Worm (Caenorhabditis elegans) whole organism, late embryonic: ENCODE data around the gene srh-139.

Source experiments
- C38D4.7 ChIP-seq: fragments of 200-800 bp; sonication (Bioruptor generic); optimal IDR thresholded peaks from 2 replicates; lab custom pipeline; 2018; ENCODE audit warnings: mild to moderate bottlenecking, missing genetic modification characterization, moderate library complexity, missing compliant biosample characterization
- Y22D7AL.16 ChIP-seq: sonication (generic microtip); optimal IDR thresholded peaks from 2 replicates; lab custom pipeline; 2016; ENCODE audit warnings: missing genetic modification characterization, missing compliant biosample characterization
- ahr-1 ChIP-seq: sonication (generic microtip); optimal IDR thresholded peaks from 2 replicates; lab custom pipeline; 2016; ENCODE audit warnings: missing genetic modification characterization, missing compliant biosample characterization
- ama-1 ChIP-seq: fragments of 150-350 bp; optimal IDR thresholded peaks from 2 replicates; lab custom pipeline; 2014
- ceh-14 ChIP-seq: sonication (generic microtip); optimal IDR thresholded peaks from 2 replicates; lab custom pipeline; 2016; ENCODE audit warnings: missing genotype, missing genetic modification characterization, missing compliant biosample characterization
- ceh-18 ChIP-seq: sonication (generic microtip); optimal IDR thresholded peaks from 2 replicates; lab custom pipeline; 2016; ENCODE audit warnings: missing genetic modification characterization, missing compliant biosample characterization
- ceh-6 ChIP-seq: fragments of 200-800 bp; sonication (Bioruptor generic); optimal IDR thresholded peaks from 2 replicates; lab custom pipeline; 2018; ENCODE audit warnings: mild to moderate bottlenecking, missing genetic modification characterization, missing compliant biosample characterization
- ceh-9 ChIP-seq: sonication (generic microtip); optimal IDR thresholded peaks from 2 replicates; lab custom pipeline; 2016; ENCODE audit warnings: mild to moderate bottlenecking, missing genetic modification characterization, inconsistent platforms, missing compliant biosample characterization
- elt-2 ChIP-seq: sonication (generic microtip); optimal IDR thresholded peaks from 2 replicates; lab custom pipeline; 2016; ENCODE audit warnings: missing genetic modification reagents, missing genetic modification characterization, missing compliant biosample characterization
- pag-3 ChIP-seq: sonication (generic microtip); optimal IDR thresholded peaks from 2 replicates; lab custom pipeline; 2016; ENCODE audit warnings: missing compliant biosample characterization, missing genetic modification characterization, borderline replicate concordance
- pqm-1 ChIP-seq: sonication (generic microtip); optimal IDR thresholded peaks from 2 replicates; lab custom pipeline; 2016; ENCODE audit warnings: missing genetic modification characterization, missing compliant biosample characterization
- ztf-16 ChIP-seq: sonication (generic microtip); optimal IDR thresholded peaks from 2 replicates; lab custom pipeline; 2017; ENCODE audit warnings: missing genetic modification characterization, missing compliant biosample characterization

- TF ChIP-seq ama-1 (no peak), C38D4.7 (GFP tag; lab: Kevin White, UChicago) (no peak), ceh-9 (tag; lab: Kevin White, UChicago) (no peak), ahr-1 (tag; lab: Kevin White, UChicago) (no peak), pqm-1 (tag; lab: Kevin White, UChicago) (no peak), ztf-16 (tag; lab: Kevin White, UChicago) (no peak), pag-3 (tag; lab: Kevin White, UChicago) (no peak), elt-2 (tag; lab: Kevin White, UChicago) (no peak), ceh-6 (no peak), Y22D7AL.16 (tag; lab: Kevin White, UChicago) (no peak), ceh-14 (tag; lab: Kevin White, UChicago) (no peak), ceh-18 (tag; lab: Kevin White, UChicago) (no peak)
Observed at ce11 chrV:16526858-16527257, 43.1 kb downstream of the srh-139 start, which contains the start of gene F36D3.8.
